Fruit fly (Drosophila melanogaster) whole organism, wandering third instar larva: ENCODE measurements around the gene Ptip.

Source experiments
- GATAd ChIP-seq: sonication (Bioruptor generic); optimal IDR thresholded peaks from 2 replicates; lab custom pipeline; 2016; ENCODE audit warnings: missing biosample characterization, missing genetic modification characterization
- HLH106 ChIP-seq: fragments of 200-800 bp; optimal IDR thresholded peaks from 3 replicates; lab custom pipeline; 2019; ENCODE audit warnings: missing biosample characterization, mild to moderate bottlenecking, missing genetic modification characterization, moderate library complexity
- Jra ChIP-seq: sonication (Bioruptor generic); optimal IDR thresholded peaks from 2 replicates; lab custom pipeline; 2016; ENCODE audit warnings: missing biosample characterization, missing genetic modification characterization
- Mio ChIP-seq: sonication (Bioruptor generic); optimal IDR thresholded peaks from 2 replicates; lab custom pipeline; 2016; ENCODE audit warnings: missing biosample characterization, missing genetic modification characterization
- Vsx2 ChIP-seq: fragments of 200-300, 225-300 bp; sonication (Bioruptor generic); optimal IDR thresholded peaks from 2 replicates; lab custom pipeline; 2018; ENCODE audit warnings: missing biosample characterization, missing genetic modification characterization; ENCODE audit not compliant: partially characterized antibody
- brk ChIP-seq: fragments of 200-800 bp; sonication (Bioruptor generic); optimal IDR thresholded peaks from 2 replicates; lab custom pipeline; 2016; ENCODE audit warnings: missing biosample characterization, mild to moderate bottlenecking, missing genetic modification characterization
- dl ChIP-seq, 2 experiments: fragments of 175-275, 200-275 bp in 1 of 2; fragments of 200-275 bp in 1 of 2; sonication (Bioruptor generic); optimal IDR thresholded peaks; lab custom pipeline; 2018; ENCODE audit warnings: mild to moderate bottlenecking in 2 of 2, missing biosample characterization in 2 of 2, missing genetic modification characterization in 2 of 2, moderate library complexity in 2 of 2; ENCODE audit not compliant: partially characterized antibody in 2 of 2, insufficient read depth in 1 of 2
- h ChIP-seq: fragments of 200-800 bp; sonication (Bioruptor generic); optimal IDR thresholded peaks from 3 replicates; lab custom pipeline; 2016; ENCODE audit warnings: missing biosample characterization, mild to moderate bottlenecking, missing genetic modification characterization
- lola ChIP-seq: fragments of >200 bp; optimal IDR thresholded peaks from 2 replicates; lab custom pipeline; 2017; ENCODE audit warnings: missing biosample characterization, missing genetic modification characterization
- psq ChIP-seq: fragments of 200-800 bp; sonication (Bioruptor generic); optimal IDR thresholded peaks from 3 replicates; lab custom pipeline; 2017; ENCODE audit warnings: missing biosample characterization, mild to moderate bottlenecking, missing genetic modification characterization, moderate library complexity
- usp ChIP-seq: fragments of >200 bp; optimal IDR thresholded peaks from 2 replicates; lab custom pipeline; 2017; ENCODE audit warnings: missing biosample characterization, missing genetic modification characterization

DNA sequence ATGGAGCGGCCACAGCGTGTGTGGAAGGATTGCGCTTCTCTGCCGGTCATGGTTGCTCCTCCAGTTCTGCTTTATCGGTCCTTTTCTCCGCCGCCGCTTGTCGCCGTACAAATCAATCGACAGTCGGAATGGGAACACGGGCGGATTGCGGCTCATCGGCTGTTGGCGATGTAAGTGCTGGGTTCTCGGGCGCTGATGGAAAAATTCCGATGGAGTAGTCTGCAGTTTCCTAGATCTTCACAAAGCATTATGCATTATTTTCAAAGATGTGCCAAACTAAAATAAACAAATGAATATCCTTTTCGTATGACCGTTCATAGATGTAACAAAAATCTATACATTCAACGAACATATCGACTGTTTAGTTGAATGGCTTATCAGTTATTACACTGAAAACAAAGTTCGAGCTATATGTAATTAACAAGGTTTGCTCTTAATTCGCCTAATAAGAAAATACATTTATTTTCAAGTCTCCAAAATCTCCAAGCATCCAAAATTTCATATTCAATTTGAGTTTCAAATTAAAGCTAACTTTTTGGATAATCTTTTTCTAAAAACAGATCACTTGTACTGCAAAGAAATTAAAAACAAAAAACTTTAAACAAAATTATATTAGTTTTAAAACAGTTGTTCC lies 20.8 kb upstream of the Ptip start, which contains the start of gene Neurl4:
- TF ChIP-seq usp (GFP tag; lab: Kevin White, UChicago) (no peak), Mio (GFP tag; lab: Kevin White, UChicago) (no peak), psq (GFP tag; lab: Kevin White, UChicago) (peak; percentile 51), Vsx2 (GFP tag; lab: Kevin White, UChicago) (no peak), dl (GFP tag; optimal IDR thresholded peaks at IDR 0.05; lab: Kevin White, UChicago; ENCODE audit: insufficient read depth in 1 of 2, partially characterized antibody in 2 of 2) (no peak), brk (GFP tag; lab: Kevin White, UChicago) (no peak), HLH106 (tag; lab: Kevin White, UChicago) (peak; percentile 77), h (GFP tag; lab: Kevin White, UChicago) (no peak), Jra (GFP tag; lab: Kevin White, UChicago) (no peak), lola (GFP tag; lab: Kevin White, UChicago) (no peak), GATAd (GFP tag; lab: Kevin White, UChicago) (peak; percentile 35)
